ENCODE assay signal across 3 fruit fly cellular contexts in genomic region chr3R:15810369-15810768, dm6.
A peak's percentile ranks its signal among the peaks of the same experiment; 100 is the strongest.
TF ChIP-seq lines count a peak whose summit lies in the region.

No protein-coding gene starts in this region.

- TF ChIP-seq CTCF in whole organism, embryonic (GFP tag; optimal IDR thresholded peaks at IDR 0.05; lab: Kevin White, UChicago) = no peak

TF ChIP-seq in whole organism, embryonic, 481 proteins besides CTCF, POLR2A, EP300 and RAD21:
- peak; percentile 44 for TF ChIP-seq D (optimal IDR thresholded peaks at IDR 0.05; lab: Kevin White, UChicago)
- no peak for TF ChIP-seq D (GFP tag; optimal IDR thresholded peaks at IDR 0.05; lab: Kevin White, UChicago)
- TF ChIP-seq Jarid2 (GFP tag; optimal IDR thresholded peaks at IDR 0.05; lab: Kevin White, UChicago) = peak; percentile 29
- peak; percentile 47 for TF ChIP-seq nom (GFP tag; optimal IDR thresholded peaks at IDR 0.05; lab: Kevin White, UChicago)
- peak; percentile 97 for TF ChIP-seq Deaf1 (tag; optimal IDR thresholded peaks at IDR 0.05; lab: Kevin White, UChicago)
- TF ChIP-seq trem (tag; optimal IDR thresholded peaks at IDR 0.05; lab: Kevin White, UChicago) = peak; percentile 32
- no peak for TF ChIP-seq CG6765 (GFP tag; optimal IDR thresholded peaks at IDR 0.05; lab: Kevin White, UChicago)
- TF ChIP-seq CG1233 (GFP tag; optimal IDR thresholded peaks at IDR 0.05; lab: Kevin White, UChicago) = peak; percentile 54
- TF ChIP-seq lov (optimal IDR thresholded peaks at IDR 0.05; lab: Kevin White, UChicago) = no peak
- 0 out of 3 replicates have a peak, but pooled peaks have one; percentile 38 for TF ChIP-seq lov (GFP tag; IDR thresholded peaks at IDR 0.05; lab: Robert Waterston, UW)
- no peak for TF ChIP-seq CG17186 (GFP tag; optimal IDR thresholded peaks at IDR 0.05; lab: Kevin White, UChicago)
- no peak for TF ChIP-seq CG8290 (GFP tag; optimal IDR thresholded peaks at IDR 0.05; lab: Kevin White, UChicago)
- TF ChIP-seq CG8290 (tag; optimal IDR thresholded peaks at IDR 0.05; lab: Kevin White, UChicago) = peak in 1 of 2 experiments; percentile 9
- 0 out of 2 replicates have a peak, but pooled peaks have one; percentile 12 for TF ChIP-seq CG16779 (GFP tag; IDR thresholded peaks at IDR 0.05; lab: Robert Waterston, UW)
- TF ChIP-seq CG10543 (GFP tag; optimal IDR thresholded peaks at IDR 0.05; lab: Kevin White, UChicago) = peak; percentile 11
- TF ChIP-seq CG13894 (tag; optimal IDR thresholded peaks at IDR 0.05; lab: Kevin White, UChicago) = peak; percentile 11
- no peak for TF ChIP-seq CG14441 (GFP tag; IDR thresholded peaks at IDR 0.05; lab: Robert Waterston, UW)
- TF ChIP-seq zen (tag; optimal IDR thresholded peaks at IDR 0.05; lab: Kevin White, UChicago) = no peak
- 0 out of 2 replicates have a peak, but pooled peaks have one; percentile 41 for TF ChIP-seq crol (GFP tag; IDR thresholded peaks at IDR 0.05; lab: Robert Waterston, UW)
- TF ChIP-seq Med (GFP tag; lab: Kevin White, UChicago) = peak; percentile 81
- TF ChIP-seq chinmo (GFP tag; IDR thresholded peaks at IDR 0.05; lab: Robert Waterston, UW; ENCODE audit: partially characterized antibody) = 0 out of 4 replicates have a peak, but pooled peaks have one; percentile 22
- TF ChIP-seq Sry-β (GFP tag; optimal IDR thresholded peaks at IDR 0.05; lab: Kevin White, UChicago) = peak; percentile 36

TF ChIP-seq in whole organism, prepupa, 60 proteins besides CTCF, POLR2A, EP300 and RAD21:
- TF ChIP-seq Hr4 (GFP tag; optimal IDR thresholded peaks at IDR 0.05; lab: Kevin White, UChicago) (no peak), Eip78C (GFP tag; lab: Kevin White, UChicago) (peak; percentile 30), Ets96B (tag; optimal IDR thresholded peaks at IDR 0.05; lab: Kevin White, UChicago) (no peak), ss (GFP tag; optimal IDR thresholded peaks at IDR 0.05; lab: Kevin White, UChicago) (peak in 1 of 2 experiments; percentile 46), CG3919 (GFP tag; optimal IDR thresholded peaks at IDR 0.05; lab: Kevin White, UChicago) (peak; percentile 17), eg (GFP tag; IDR thresholded peaks at IDR 0.05; lab: Robert Waterston, UW) (peak; percentile 12; the same call in 1 of the 3 replicates), Ets21C (GFP tag; optimal IDR thresholded peaks at IDR 0.05; lab: Kevin White, UChicago) (no peak), salr (GFP tag; optimal IDR thresholded peaks at IDR 0.05; lab: Kevin White, UChicago) (no peak), net (GFP tag; optimal IDR thresholded peaks at IDR 0.05; lab: Kevin White, UChicago) (no peak), CG32006 (GFP tag; optimal IDR thresholded peaks at IDR 0.05; lab: Kevin White, UChicago) (no peak), CG8319 (GFP tag; optimal IDR thresholded peaks at IDR 0.05; lab: Kevin White, UChicago) (no peak), CG6163 (GFP tag; IDR thresholded peaks at IDR 0.05; lab: Robert Waterston, UW) (no peak), Sox102F (GFP tag; optimal IDR thresholded peaks at IDR 0.05; lab: Kevin White, UChicago) (peak; percentile 3)

TF ChIP-seq in whole organism, pupa, 21 proteins besides CTCF, POLR2A, EP300 and RAD21:
- no peak for TF ChIP-seq CG8159 (tag; optimal IDR thresholded peaks at IDR 0.05; lab: Kevin White, UChicago)
- no peak for TF ChIP-seq gl (tag; optimal IDR thresholded peaks at IDR 0.05; lab: Kevin White, UChicago)
- peak; percentile 33 for TF ChIP-seq CG13204 (GFP tag; optimal IDR thresholded peaks at IDR 0.05; lab: Kevin White, UChicago)

Comparison
In these comparisons a context has a peak if more than half of its experiments do, and no peak if none do; other contexts are left out.
1. Of the 7 proteins assayed by ChIP-seq in both whole organism, embryonic and whole organism, prepupa: peak only in whole organism, embryonic: CG16779; only in whole organism, prepupa: Sox102F; in both: none; in neither: 5.